Worm (Caenorhabditis elegans) whole organism, dauer: ENCODE data around the gene F07C6.2.

Experiments used
- unc-62 ChIP-seq: sonication (generic microtip); optimal IDR thresholded peaks from 2 replicates; lab custom pipeline; 2017; ENCODE audit warnings: missing biosample characterization, missing genetic modification reagents, missing genetic modification characterization

F07C6.2 gene

DNA sequence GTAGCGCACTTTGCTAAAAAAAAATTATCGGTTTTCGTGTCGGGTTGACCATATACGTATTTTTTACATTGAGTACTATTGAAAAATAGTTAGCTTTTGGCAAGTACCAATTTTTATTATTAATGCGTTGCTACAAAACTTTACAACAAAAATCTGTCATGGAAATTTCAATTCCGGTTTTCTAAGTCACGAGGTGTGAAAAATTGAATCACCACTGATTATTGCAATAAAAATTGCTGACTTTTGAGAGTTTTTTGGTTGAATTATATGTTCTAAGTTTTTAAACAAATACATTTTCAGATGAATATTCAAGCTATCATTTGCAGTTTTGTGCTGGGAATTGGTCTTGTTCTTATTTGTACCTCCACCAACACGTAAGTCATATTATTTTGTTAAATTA lies at the start of gene F07C6.2:
Gene F07C6.2 (plus strand): TSS at position 301 of the 400 bp plus-strand sequence.
- no peak for TF ChIP-seq unc-62

DNA sequence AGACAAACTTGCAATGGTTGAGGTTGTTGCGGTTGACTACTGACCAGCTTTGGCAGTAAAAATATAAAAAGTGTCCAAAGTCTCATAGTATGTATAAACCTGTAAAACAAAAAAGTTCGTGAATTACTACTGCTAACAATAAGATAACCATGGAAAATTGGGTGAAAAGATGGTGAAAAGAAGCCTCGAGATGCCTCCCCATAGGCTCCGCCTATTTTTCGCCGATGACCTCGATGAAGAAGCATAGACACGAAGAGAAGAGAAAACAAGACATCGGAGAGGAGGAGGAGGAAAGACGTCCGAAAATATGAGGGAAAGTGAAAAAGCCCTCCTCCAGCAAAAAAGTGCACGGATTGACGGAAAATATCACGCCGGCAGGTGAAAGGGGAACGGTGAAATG lies 49.5 kb upstream of the F07C6.2 start, which contains the start of gene T23F6.5:
Gene T23F6.5 (minus strand): TSS at position 101 of the 400 bp plus-strand sequence.
- TF ChIP-seq unc-62, result no peak

DNA sequence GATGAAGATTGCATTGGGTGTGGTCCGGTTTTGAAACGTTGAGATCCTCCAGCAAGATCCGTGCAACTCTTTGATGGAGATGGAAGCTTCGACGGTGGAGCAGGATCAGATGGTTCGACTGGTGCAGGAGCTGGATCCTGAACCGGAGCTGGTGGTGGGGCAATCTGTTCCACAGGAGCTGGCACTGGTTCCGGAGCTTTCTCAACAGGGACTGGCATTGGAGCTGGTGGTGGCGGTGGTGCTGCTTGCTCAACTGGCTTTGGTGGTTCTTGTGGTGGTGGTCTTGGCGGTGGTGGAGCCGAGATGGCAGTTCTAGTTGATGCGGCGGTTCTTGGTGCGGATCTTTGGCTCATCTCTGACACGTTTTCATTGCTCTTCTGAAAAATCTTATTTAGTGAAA lies 47.3 kb upstream of the F07C6.2 start:
- TF ChIP-seq unc-62, result no peak

DNA sequence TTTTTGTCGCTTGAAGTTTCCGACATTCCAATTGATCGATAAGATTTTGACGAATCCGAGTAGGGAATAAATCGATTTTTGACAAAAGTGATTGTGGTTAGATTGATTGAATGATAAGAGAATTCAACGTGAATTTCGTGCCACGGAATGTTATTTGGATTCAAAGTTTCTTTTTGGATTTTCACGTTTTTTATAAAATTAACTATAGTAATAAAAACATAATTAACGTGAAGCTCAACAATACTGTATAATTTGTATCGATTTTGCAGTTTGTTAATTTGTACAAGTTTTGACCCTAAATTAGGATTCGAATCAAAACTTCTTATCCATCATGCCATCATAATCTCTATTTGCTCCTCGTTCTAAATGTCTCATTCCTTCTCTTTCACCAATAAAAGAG lies 46.3 kb upstream of the F07C6.2 start, which contains the start of gene C36H8.1:
Gene C36H8.1 (minus strand): TSS at position 101 of the 400 bp plus-strand sequence.
- TF ChIP-seq unc-62, result no peak

DNA sequence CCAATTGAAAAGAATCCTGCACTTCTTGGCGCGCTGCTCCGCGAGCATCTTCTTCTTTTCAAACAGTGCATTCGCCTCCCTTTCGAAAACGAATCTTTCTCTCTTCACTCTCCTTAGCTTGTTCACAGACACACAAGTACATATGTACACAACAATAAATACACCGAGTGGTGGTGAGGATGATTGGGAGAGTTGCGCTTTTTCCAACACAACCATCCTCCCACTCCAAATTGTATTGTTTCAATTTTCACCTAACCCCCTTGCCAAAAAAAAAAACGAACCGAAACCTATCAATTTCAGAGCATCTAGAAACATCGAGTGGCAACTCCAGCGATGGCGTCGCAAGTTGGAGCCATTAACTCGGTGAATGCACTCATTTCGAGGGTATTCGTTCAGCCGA lies 44.7 kb upstream of the F07C6.2 start, which contains the start of gene inx-6:
Gene inx-6 (plus strand): TSS at position 301 of the 400 bp plus-strand sequence.
- no peak for TF ChIP-seq unc-62

DNA sequence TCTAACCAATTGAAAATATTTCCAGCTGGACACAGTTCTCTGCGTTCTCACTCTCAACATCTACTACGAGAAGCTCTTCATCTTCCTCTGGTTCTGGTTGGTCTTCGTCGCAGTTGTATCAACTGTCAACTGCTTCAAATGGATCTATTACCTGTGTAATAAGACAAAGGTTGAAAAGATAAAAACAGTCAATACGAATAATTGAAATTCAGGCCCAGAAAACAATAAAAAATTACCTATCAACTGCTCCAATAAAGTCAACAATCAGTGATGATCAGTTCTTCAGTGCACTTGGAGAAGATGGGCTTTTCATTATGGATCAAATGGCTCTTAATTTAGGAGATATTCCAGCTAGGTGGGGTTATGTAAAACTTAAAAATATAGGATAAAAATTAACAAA lies 42.2 kb upstream of the F07C6.2 start:
- TF ChIP-seq unc-62, result no peak

DNA sequence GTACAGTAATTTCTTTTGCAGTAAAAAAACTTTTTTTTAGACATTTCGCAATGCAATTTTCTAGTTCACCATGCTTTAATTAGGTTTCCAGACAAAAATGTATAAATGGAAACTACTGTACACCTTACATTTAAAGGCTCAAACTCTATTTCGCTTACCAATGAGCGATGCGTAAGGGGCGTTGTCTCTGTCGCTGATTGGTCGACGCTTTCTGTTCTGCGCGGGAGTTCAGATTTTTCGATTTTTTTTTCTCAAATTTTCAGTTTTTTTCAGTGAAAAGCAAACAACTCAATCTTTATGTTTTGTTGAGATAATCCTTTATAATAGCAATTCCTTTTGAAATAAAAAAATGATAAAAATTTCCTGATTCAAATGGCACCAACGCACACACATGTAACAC lies 36.8 kb upstream of the F07C6.2 start:
- TF ChIP-seq unc-62, result no peak

DNA sequence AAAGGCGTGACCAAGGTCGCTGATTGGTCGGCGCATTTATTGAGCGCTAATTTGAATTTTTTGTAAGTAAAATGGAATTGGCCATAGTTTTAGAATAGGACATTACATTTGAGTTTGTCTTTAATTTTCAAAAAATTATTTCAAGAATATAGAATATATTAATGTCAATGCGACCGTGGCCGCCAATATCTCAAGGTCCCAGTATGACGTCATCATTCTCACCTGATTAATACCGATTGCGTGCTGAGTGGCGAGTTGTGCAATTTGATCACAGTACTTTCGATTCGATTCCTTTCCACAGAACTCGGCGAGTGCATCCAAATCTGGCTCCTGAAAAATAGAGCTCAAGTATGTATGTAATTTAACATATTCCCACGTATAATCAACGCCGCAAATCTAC lies 35.3 kb upstream of the F07C6.2 start:
- no peak for TF ChIP-seq unc-62

DNA sequence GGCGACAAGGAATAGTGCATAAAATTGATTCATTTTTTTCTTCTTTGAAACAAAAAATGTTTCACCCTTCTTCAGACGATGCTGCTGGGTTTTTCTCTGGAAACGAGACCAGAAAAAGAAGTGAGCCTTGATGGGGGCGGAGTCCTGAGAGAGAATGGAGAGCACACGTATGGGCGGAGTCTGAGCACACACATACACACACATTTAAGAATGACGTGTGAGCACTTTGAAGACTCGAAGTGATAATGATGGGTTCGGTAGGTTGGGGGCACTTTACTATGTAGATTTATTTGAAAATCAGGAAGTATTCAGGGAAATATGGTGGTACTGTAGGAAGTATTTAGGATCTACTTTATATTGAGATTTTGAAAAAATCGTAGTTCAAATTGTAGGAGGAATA lies 33.5 kb upstream of the F07C6.2 start, which contains the start of gene flp-9:
Gene flp-9 (minus strand): TSS at position 101 of the 400 bp plus-strand sequence.
- no peak for TF ChIP-seq unc-62

DNA sequence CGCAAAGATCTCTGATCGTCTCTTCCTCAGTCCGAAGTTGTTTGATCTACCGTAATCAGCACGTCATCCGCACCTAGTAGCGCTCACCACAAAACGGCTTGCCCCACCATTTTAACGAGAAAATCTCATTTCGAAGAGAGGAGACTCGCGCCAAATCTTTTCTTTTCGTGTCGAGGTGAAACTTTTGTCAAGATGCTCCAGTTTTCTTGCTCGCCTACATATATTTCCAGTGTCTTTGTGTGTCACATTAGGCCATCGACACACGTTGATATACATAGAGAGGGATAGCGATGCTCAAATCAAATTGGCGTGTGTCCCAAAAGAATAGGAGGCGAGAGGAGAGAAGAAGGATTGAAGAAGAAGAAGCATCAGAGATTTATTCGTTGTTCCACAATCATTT lies 28.2 kb upstream of the F07C6.2 start:
- no peak for TF ChIP-seq unc-62

DNA sequence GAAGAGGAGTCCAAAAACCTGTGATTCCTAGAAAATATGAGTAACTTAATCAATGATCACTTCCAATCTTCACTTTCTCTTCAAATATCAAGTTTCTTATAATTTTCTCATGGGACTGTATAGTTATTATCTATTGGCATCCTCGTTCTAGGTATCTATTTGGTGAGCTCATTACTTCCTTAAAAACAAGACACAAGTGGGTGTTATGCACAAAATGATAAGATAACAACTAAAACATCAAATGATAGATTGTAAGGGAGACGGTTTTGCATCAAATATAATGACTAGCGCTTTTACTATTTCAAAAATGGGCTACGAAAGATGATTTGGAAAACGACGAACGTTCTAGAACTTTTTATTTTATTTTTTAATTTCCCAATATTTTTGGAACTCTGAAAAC lies 25.9 kb upstream of the F07C6.2 start, which contains the start of gene ZK897.10:
Gene ZK897.10 (plus strand): TSS at position 285 of the 400 bp plus-strand sequence.
- no peak for TF ChIP-seq unc-62

DNA sequence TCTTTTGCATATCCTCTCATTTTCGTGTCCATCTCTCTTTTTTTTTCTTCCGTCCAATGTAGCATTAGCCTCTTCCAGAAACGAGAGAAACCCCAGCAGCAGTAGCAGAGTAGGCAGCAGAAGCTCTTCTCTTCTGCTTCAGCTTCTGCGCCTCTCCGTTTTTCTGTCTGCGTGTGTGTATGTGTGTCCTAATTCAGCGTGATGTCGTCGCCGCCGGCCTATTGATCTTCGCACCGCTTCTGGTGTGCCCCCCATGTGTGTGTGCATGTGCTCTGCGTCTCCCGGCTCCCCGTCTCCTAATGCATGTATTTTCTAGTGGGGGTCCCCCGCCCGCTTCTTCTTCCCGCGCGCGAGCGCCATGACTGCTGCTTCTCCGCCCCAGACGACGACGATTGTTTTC lies 19.6 kb upstream of the F07C6.2 start:
- TF ChIP-seq unc-62, result no peak

DNA sequence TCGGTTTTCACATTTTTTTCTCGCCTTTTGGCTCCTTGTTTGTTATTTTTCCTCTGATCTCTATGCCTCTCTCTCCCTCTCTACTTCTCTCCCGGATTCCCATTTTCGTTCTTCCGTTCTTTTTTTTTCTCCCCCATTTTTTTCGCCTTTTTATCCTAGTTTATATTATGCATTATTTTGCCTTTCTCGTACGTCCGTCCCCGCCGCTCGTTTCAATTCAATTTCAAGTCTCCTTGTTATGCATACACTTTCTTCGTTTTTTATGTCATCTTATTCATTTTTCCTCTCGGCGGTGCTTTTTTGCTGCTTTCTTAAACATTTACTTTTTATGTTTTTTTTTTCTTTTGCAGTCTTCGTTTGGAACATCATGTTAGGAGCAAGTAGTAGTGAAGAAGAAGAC lies 17.5 kb upstream of the F07C6.2 start, which contains the start of gene unc-31:
Gene unc-31 (plus strand): TSS at position 349 of the 400 bp plus-strand sequence.
- TF ChIP-seq unc-62, result no peak

DNA sequence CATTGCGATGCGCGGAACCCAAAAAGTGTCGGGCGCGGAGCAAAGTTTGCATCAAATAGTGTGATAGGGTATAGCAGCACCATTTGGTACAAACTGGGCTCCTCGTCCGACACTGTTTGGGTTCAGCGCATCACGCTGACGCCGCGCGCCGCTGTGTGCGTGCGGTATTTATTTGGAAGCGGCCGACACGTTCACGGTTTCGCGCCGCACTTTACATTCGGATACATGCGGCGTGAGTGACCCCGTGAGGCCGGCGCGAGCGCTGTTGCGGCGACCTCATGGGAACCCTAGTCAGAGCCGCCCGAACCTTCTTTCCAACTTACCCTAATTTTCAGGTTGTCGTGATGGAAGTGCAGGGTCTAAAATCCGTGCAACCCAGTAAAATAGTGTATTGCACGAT lies 10.0 kb upstream of the F07C6.2 start:
- no peak for TF ChIP-seq unc-62

DNA sequence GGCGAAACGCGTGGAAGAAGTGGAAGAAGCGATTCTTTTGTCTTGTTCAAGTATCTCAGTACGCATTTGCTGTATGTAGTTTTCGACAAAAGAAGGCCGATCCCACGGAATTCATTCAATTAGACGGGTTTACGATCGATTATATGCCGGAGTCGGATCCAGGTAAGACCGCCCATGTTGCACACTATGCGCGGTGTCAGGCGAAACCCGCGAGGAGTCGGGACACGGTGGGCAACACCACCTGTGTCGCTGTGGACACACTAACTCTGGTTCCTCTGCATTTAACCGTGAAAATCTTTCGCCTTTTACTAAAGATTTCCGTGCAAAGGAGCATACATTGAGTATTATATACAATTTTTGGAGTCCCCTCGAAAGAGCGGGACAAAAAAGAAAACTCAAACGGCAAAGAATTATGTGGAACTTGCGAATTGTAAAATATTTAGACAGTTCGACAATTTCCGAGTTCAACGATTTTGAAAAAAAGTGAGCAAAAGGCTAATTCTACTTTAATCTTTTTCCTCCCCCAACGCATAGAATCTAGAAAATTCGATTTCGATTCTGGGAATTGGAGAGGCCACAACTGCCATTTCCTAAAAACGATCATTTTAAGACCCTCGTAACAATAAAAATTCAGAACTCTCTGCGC lies 9.0 kb upstream of the F07C6.2 start:
- no peak for TF ChIP-seq unc-62

DNA sequence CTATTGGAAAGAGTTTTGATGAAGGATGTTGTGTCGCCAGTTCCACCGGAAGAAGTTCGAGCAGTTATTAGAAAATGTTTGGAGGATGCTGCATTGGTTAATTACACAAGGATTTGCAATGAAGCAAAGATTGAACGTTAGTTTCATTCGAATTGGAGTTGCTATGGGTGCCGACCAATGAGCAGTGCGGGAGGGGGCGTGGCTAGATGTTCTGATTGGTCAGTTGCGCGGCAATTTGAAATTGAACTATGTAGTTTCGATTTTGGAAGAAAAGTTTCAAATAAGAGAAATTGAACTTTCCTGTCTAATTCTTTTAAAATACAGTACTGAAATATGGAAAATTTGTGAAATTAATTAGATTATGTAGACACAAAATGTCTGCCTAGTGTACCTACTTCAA lies 7.8 kb upstream of the F07C6.2 start:
- no peak for TF ChIP-seq unc-62

DNA sequence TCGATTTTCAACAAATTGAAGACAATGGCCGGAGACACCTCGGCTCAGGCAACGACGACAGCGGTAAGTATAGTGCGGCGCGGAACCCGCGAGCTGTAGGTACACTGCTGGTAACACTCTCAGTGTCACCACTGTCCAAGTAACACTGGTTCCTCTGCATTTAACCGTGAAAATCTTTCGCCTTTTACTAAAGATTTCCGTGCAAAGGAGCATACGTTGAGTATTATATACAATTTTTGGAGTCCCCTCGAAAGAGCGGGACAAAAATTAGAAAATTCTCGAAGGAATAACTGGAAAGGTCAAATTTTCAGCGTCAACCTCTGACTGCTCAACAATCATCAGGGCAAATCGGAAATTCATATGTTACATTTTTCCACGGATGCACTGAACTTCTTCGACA lies 5.0 kb upstream of the F07C6.2 start:
- TF ChIP-seq unc-62, result no peak

DNA sequence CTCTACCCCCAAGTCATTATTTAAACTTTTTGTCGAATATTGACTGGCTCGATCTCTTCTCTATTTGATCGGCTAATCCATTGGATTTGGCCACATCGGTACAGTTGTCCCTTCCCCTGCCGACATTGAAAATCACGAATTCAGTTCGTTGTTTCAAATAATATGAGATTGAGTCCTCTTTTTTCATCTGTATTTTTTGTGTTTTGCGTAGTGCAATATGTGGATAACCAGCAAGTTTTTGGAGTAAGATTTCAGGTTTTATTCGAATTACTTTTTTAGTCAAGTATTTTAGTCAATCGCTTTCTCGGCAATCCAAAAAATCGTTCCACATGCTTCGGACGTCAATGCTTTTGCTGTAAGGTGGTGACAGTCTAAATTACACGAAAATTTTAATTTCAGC lies 1.9 kb upstream of the F07C6.2 start, which contains the start of gene F07C6.3:
Gene F07C6.3 (plus strand): TSS at position 148 of the 400 bp plus-strand sequence.
- no peak for TF ChIP-seq unc-62
